Fruit fly (Drosophila melanogaster) whole organism, wandering third instar larva: ENCODE measurements around the gene Mtr3.

ENCODE experiments used
- Abd-B ChIP-seq: fragments of >200 bp; optimal IDR thresholded peaks from 2 replicates; lab custom pipeline; 2017; ENCODE audit warnings: missing biosample characterization, missing genetic modification characterization
- CG32264 ChIP-seq: fragments of 200-800 bp; sonication (Bioruptor generic); optimal IDR thresholded peaks from 2 replicates; lab custom pipeline; 2016; ENCODE audit warnings: missing biosample characterization, missing genetic modification characterization
- CG9705 ChIP-seq: fragments of 200-800 bp; sonication (Bioruptor generic); optimal IDR thresholded peaks from 2 replicates; lab custom pipeline; 2018; ENCODE audit warnings: missing biosample characterization, mild to moderate bottlenecking, missing genetic modification characterization
- CrebA ChIP-seq: fragments of 200-800 bp; sonication (Bioruptor generic); optimal IDR thresholded peaks from 2 replicates; lab custom pipeline; 2016; ENCODE audit warnings: missing biosample characterization, mild to moderate bottlenecking, missing genetic modification characterization, borderline replicate concordance
- Dfd ChIP-seq: fragments of >200 bp; optimal IDR thresholded peaks from 2 replicates; lab custom pipeline; 2017; ENCODE audit warnings: missing biosample characterization, missing genetic modification characterization
- Dif ChIP-seq: fragments of 200-275, 200-300 bp; sonication (Bioruptor generic); optimal IDR thresholded peaks from 2 replicates; lab custom pipeline; 2018; ENCODE audit warnings: missing biosample characterization, missing genetic modification characterization; ENCODE audit not compliant: partially characterized antibody
- GATAd ChIP-seq: sonication (Bioruptor generic); optimal IDR thresholded peaks from 2 replicates; lab custom pipeline; 2016; ENCODE audit warnings: missing biosample characterization, missing genetic modification characterization
- HLH106 ChIP-seq: fragments of 200-800 bp; optimal IDR thresholded peaks from 3 replicates; lab custom pipeline; 2019; ENCODE audit warnings: missing biosample characterization, mild to moderate bottlenecking, missing genetic modification characterization, moderate library complexity
- Hnf4 ChIP-seq: fragments of 200-800 bp; sonication (Bioruptor generic); optimal IDR thresholded peaks from 2 replicates; lab custom pipeline; 2016; ENCODE audit warnings: missing biosample characterization, mild to moderate bottlenecking, missing genetic modification characterization
- Hr78 ChIP-seq: fragments of >200 bp; optimal IDR thresholded peaks from 2 replicates; lab custom pipeline; 2017; ENCODE audit warnings: missing biosample characterization, missing genetic modification characterization
- Hr83 ChIP-seq: fragments of 200-300 bp; sonication (Bioruptor generic); optimal IDR thresholded peaks from 2 replicates; lab custom pipeline; 2016; ENCODE audit warnings: missing biosample characterization, mild to moderate bottlenecking, missing genetic modification characterization, moderate library complexity; ENCODE audit not compliant: poor library complexity, severe bottlenecking
- Jra ChIP-seq: sonication (Bioruptor generic); optimal IDR thresholded peaks from 2 replicates; lab custom pipeline; 2016; ENCODE audit warnings: missing biosample characterization, missing genetic modification characterization
- Mio ChIP-seq: sonication (Bioruptor generic); optimal IDR thresholded peaks from 2 replicates; lab custom pipeline; 2016; ENCODE audit warnings: missing biosample characterization, missing genetic modification characterization
- Myc ChIP-seq: fragments of >200 bp; optimal IDR thresholded peaks from 2 replicates; lab custom pipeline; 2017
- N ChIP-seq: fragments of >200 bp; optimal IDR thresholded peaks from 2 replicates; lab custom pipeline; 2018; ENCODE audit warnings: missing biosample characterization, missing external identifiers, missing genetic modification characterization
- OdsH ChIP-seq: fragments of 200-800 bp; sonication (Bioruptor generic); optimal IDR thresholded peaks from 2 replicates; lab custom pipeline; 2016; ENCODE audit warnings: missing biosample characterization, mild to moderate bottlenecking, missing genetic modification characterization
- Rel ChIP-seq, 2 experiments: fragments of 200-800 bp; sonication (Bioruptor generic) in 1 of 2; optimal IDR thresholded peaks; 2 replicates in 1 of 2; 3 replicates in 1 of 2; lab custom pipeline; 2016 to 2019; ENCODE audit warnings: mild to moderate bottlenecking in 2 of 2, missing biosample characterization in 2 of 2, missing genetic modification characterization in 2 of 2, moderate library complexity in 1 of 2
- Sp1 ChIP-seq: fragments of 200-800 bp; sonication (Bioruptor generic); optimal IDR thresholded peaks from 3 replicates; lab custom pipeline; 2019; ENCODE audit warnings: missing biosample characterization, mild to moderate bottlenecking, missing genetic modification characterization, moderate library complexity
- Vsx2 ChIP-seq: fragments of 200-300, 225-300 bp; sonication (Bioruptor generic); optimal IDR thresholded peaks from 2 replicates; lab custom pipeline; 2018; ENCODE audit warnings: missing biosample characterization, missing genetic modification characterization; ENCODE audit not compliant: partially characterized antibody
- br ChIP-seq: fragments of 200-800 bp; sonication (Bioruptor generic); optimal IDR thresholded peaks from 2 replicates; lab custom pipeline; 2016; ENCODE audit warnings: missing biosample characterization, missing genetic modification characterization
- brk ChIP-seq: fragments of 200-800 bp; sonication (Bioruptor generic); optimal IDR thresholded peaks from 2 replicates; lab custom pipeline; 2016; ENCODE audit warnings: missing biosample characterization, mild to moderate bottlenecking, missing genetic modification characterization
- dl ChIP-seq, 2 experiments: fragments of 175-275, 200-275 bp in 1 of 2; fragments of 200-275 bp in 1 of 2; sonication (Bioruptor generic); optimal IDR thresholded peaks; lab custom pipeline; 2018; ENCODE audit warnings: mild to moderate bottlenecking in 2 of 2, missing biosample characterization in 2 of 2, missing genetic modification characterization in 2 of 2, moderate library complexity in 2 of 2; ENCODE audit not compliant: partially characterized antibody in 2 of 2, insufficient read depth in 1 of 2
- dsf ChIP-seq: sonication (Bioruptor generic); optimal IDR thresholded peaks from 2 replicates; lab custom pipeline; 2016; ENCODE audit warnings: missing biosample characterization, missing genetic modification characterization, borderline replicate concordance
- ey ChIP-seq: fragments of 200-800 bp; sonication (Bioruptor generic); optimal IDR thresholded peaks from 2 replicates; lab custom pipeline; 2016; ENCODE audit warnings: missing biosample characterization, missing genetic modification characterization
- foxo ChIP-seq, 2 experiments: fragments of 200-800 bp; sonication (Bioruptor generic); optimal IDR thresholded peaks; 2 replicates in 1 of 2; 3 replicates in 1 of 2; lab custom pipeline; 2016 to 2017; ENCODE audit warnings: missing biosample characterization in 2 of 2, missing genetic modification characterization in 2 of 2
- fru ChIP-seq: fragments of 200-800 bp; sonication (Bioruptor generic); optimal IDR thresholded peaks from 3 replicates; lab custom pipeline; 2016; ENCODE audit warnings: missing biosample characterization, mild to moderate bottlenecking, missing genetic modification characterization
- h ChIP-seq: fragments of 200-800 bp; sonication (Bioruptor generic); optimal IDR thresholded peaks from 3 replicates; lab custom pipeline; 2016; ENCODE audit warnings: missing biosample characterization, mild to moderate bottlenecking, missing genetic modification characterization
- lola ChIP-seq: fragments of >200 bp; optimal IDR thresholded peaks from 2 replicates; lab custom pipeline; 2017; ENCODE audit warnings: missing biosample characterization, missing genetic modification characterization
- pan ChIP-seq: fragments of >200 bp; optimal IDR thresholded peaks from 2 replicates; lab custom pipeline; 2017
- psq ChIP-seq: fragments of 200-800 bp; sonication (Bioruptor generic); optimal IDR thresholded peaks from 3 replicates; lab custom pipeline; 2017; ENCODE audit warnings: missing biosample characterization, mild to moderate bottlenecking, missing genetic modification characterization, moderate library complexity
- rgr ChIP-seq: fragments of 200-800 bp; sonication (Bioruptor generic); optimal IDR thresholded peaks from 3 replicates; lab custom pipeline; 2016; ENCODE audit warnings: missing biosample characterization, mild to moderate bottlenecking, missing genetic modification characterization
- sage ChIP-seq: fragments of 200-800 bp; sonication (Bioruptor generic); optimal IDR thresholded peaks from 2 replicates; lab custom pipeline; 2016; ENCODE audit warnings: missing biosample characterization, mild to moderate bottlenecking, missing genetic modification characterization
- sv ChIP-seq: fragments of 200-800 bp; sonication (Bioruptor generic); optimal IDR thresholded peaks from 3 replicates; lab custom pipeline; 2016; ENCODE audit warnings: missing biosample characterization, missing genetic modification characterization
- tai ChIP-seq: sonication (Bioruptor generic); optimal IDR thresholded peaks from 2 replicates; lab custom pipeline; 2016; ENCODE audit warnings: missing biosample characterization, missing genetic modification characterization
- usp ChIP-seq: fragments of >200 bp; optimal IDR thresholded peaks from 2 replicates; lab custom pipeline; 2017; ENCODE audit warnings: missing biosample characterization, missing genetic modification characterization
- woc ChIP-seq: sonication (Bioruptor generic); optimal IDR thresholded peaks from 2 replicates; lab custom pipeline; 2016; ENCODE audit warnings: missing biosample characterization, mild to moderate bottlenecking, missing genetic modification characterization

The Mtr3 gene

DNA sequence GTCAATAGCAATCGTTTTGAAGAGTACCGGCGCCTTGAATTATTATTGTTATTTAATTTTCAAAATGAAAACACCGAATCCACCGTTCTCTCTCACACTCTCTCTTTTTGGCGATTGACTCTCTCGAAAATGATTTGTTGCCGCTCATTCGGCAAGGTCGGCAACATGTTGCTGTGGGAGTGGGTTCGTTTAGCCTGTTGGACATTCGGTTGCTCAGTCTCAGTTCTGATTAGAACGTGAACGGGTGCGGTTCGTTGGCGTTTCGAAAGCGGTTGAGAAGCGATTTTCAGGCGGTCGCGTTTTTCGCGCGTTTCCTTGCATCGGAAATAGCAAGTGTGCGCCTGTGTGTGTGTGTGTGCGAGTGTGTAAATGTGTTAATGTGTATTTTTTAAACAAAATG, 25.5 kb upstream of the Mtr3 start, which contains the start of gene Ac76E:
Ac76E (plus strand) TSS at position 264 of the 400 bp plus-strand sequence.
- no peak for TF ChIP-seq HLH106 (tag; lab: Kevin White, UChicago)
- no peak for TF ChIP-seq ey
- peak; percentile 11 for TF ChIP-seq Hr83 (GFP tag; lab: Kevin White, UChicago)
- no peak for TF ChIP-seq pan (lab: Kevin White, UChicago)
- TF ChIP-seq GATAd = no peak
- TF ChIP-seq woc (GFP tag; lab: Kevin White, UChicago) = no peak
- no peak for TF ChIP-seq tai (GFP tag; lab: Kevin White, UChicago)
- no peak for TF ChIP-seq OdsH
- TF ChIP-seq Mio (GFP tag; lab: Kevin White, UChicago) = no peak
- no peak for TF ChIP-seq Dfd (GFP tag; lab: Kevin White, UChicago)
- TF ChIP-seq fru = no peak
- no peak for TF ChIP-seq foxo (GFP tag; optimal IDR thresholded peaks at IDR 0.05; lab: Kevin White, UChicago)
- peak; percentile 51 for TF ChIP-seq Myc
- no peak for TF ChIP-seq Rel (GFP tag; optimal IDR thresholded peaks at IDR 0.05; lab: Kevin White, UChicago)
- no peak for TF ChIP-seq Rel (tag; optimal IDR thresholded peaks at IDR 0.05; lab: Kevin White, UChicago)
- TF ChIP-seq rgr = no peak
- peak; percentile 38 for TF ChIP-seq Dif (GFP tag; lab: Kevin White, UChicago)
- no peak for TF ChIP-seq Hnf4 (GFP tag; lab: Kevin White, UChicago)
- no peak for TF ChIP-seq CrebA (GFP tag; lab: Kevin White, UChicago)
- TF ChIP-seq h (GFP tag; lab: Kevin White, UChicago) = peak; percentile 0
- no peak for TF ChIP-seq Abd-B
- no peak for TF ChIP-seq CG32264
- no peak for TF ChIP-seq psq (GFP tag; lab: Kevin White, UChicago)
- no peak for TF ChIP-seq dl (GFP tag; optimal IDR thresholded peaks at IDR 0.05; lab: Kevin White, UChicago; ENCODE audit: insufficient read depth in 1 of 2, partially characterized antibody in 2 of 2)
- TF ChIP-seq Jra (GFP tag; lab: Kevin White, UChicago) = no peak
- no peak for TF ChIP-seq Sp1 (GFP tag; lab: Kevin White, UChicago)
- TF ChIP-seq br (GFP tag; lab: Kevin White, UChicago) = no peak
- no peak for TF ChIP-seq dsf (GFP tag; lab: Kevin White, UChicago)
- no peak for TF ChIP-seq Hr78 (GFP tag; lab: Kevin White, UChicago)
- TF ChIP-seq brk (GFP tag; lab: Kevin White, UChicago) = no peak
- no peak for TF ChIP-seq sage (GFP tag; lab: Kevin White, UChicago)
- TF ChIP-seq Vsx2 = no peak

DNA sequence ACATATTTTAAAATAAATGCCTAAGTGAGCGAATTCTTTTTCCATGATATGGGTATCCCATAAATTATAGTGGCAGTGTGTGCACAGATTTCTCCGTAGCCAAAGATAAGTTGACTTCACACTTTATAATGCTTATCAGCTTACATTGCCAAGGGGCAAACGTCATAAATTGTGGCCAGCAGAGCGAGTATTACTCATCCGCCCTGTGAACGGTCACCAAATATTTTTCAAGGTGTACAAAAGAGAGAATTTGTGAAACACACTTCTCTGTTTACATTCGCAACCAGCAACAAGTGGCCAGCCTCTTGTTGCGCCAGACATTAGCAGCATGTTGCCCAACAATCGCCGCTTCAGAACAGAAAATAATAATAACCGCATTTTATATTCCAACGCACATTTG, 19.4 kb upstream of the Mtr3 start:
- TF ChIP-seq CrebA (GFP tag; lab: Kevin White, UChicago) (no peak), OdsH (peak; percentile 51), Vsx2 (no peak), fru (peak; percentile 5), h (GFP tag; lab: Kevin White, UChicago) (peak; percentile 32), N (GFP tag; lab: Kevin White, UChicago) (no peak), Hnf4 (GFP tag; lab: Kevin White, UChicago) (peak; percentile 61), Hr83 (GFP tag; lab: Kevin White, UChicago) (peak; percentile 83), sage (GFP tag; lab: Kevin White, UChicago) (no peak), sv (GFP tag; lab: Kevin White, UChicago) (no peak), Jra (GFP tag; lab: Kevin White, UChicago) (peak; percentile 46), rgr (peak; percentile 38), Sp1 (GFP tag; lab: Kevin White, UChicago) (no peak), Mio (GFP tag; lab: Kevin White, UChicago) (no peak), br (GFP tag; lab: Kevin White, UChicago) (peak; percentile 13), foxo (GFP tag; optimal IDR thresholded peaks at IDR 0.05; lab: Kevin White, UChicago) (peak in 1 of 2 experiments; percentile 28), dl (GFP tag; optimal IDR thresholded peaks at IDR 0.05; lab: Kevin White, UChicago; ENCODE audit: insufficient read depth in 1 of 2, partially characterized antibody in 2 of 2) (no peak), dsf (GFP tag; lab: Kevin White, UChicago) (no peak), usp (GFP tag; lab: Kevin White, UChicago) (no peak), psq (GFP tag; lab: Kevin White, UChicago) (no peak)
- TF ChIP-seq, all 38 proteins: peak for 9

DNA sequence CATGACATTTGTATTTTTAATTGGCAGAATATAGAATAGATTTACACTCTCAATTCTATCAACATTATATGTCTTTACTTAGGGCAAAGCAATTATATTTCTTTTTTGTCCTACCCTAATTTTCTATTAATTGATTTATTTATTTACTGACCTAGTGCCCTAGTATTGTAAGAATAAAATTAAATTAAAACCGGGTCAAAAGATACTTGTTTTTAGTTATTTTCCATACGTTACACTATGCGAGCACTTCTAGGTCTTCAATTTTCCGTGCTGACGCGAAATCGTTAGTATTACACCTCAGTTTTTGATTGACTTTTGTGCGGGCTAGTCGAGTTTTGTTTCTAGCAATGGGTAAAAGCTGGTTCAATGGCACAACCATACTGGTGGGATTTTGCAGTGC, 17.9 kb upstream of the Mtr3 start, which contains the start of gene CG46462:
CG46462 (plus strand) TSS at position 301 of the 400 bp plus-strand sequence.
- TF ChIP-seq Jra (GFP tag; lab: Kevin White, UChicago) (no peak), fru (no peak), lola (GFP tag; lab: Kevin White, UChicago) (no peak), sv (GFP tag; lab: Kevin White, UChicago) (no peak), pan (lab: Kevin White, UChicago) (no peak), Vsx2 (no peak), Rel (GFP tag; optimal IDR thresholded peaks at IDR 0.05; lab: Kevin White, UChicago) (no peak), Rel (tag; optimal IDR thresholded peaks at IDR 0.05; lab: Kevin White, UChicago) (no peak), usp (GFP tag; lab: Kevin White, UChicago) (no peak), Hnf4 (GFP tag; lab: Kevin White, UChicago) (no peak), CG9705 (GFP tag; lab: Kevin White, UChicago) (no peak), Myc (no peak), dl (GFP tag; optimal IDR thresholded peaks at IDR 0.05; lab: Kevin White, UChicago; ENCODE audit: insufficient read depth in 1 of 2, partially characterized antibody in 2 of 2) (no peak)
